Worm (Caenorhabditis elegans): ENCODE measurements around the gene cox-6A.

DNA sequence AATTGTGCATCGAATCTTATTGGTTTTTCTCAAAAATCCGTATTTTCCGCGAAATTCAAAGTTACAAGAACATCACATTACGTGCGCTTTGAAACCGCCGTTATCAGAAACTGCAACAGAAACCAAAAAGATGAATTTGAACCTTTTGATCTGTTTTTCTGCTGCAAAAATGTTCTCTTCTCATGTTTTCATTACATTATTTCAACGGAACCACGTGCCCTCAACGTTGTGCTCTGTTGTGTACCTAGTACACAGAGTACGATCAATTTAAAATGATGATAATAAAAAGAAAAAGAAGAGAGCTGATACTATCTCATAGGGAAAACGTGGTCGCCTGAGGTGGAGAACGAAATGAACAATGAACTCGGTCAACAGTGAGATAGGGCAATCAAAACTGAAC is 3.5 kb upstream of the cox-6A start:
- no peak for TF ChIP-seq him-1 (tag; optimal IDR thresholded peaks at IDR 0.05)
- TF ChIP-seq W03F9.2 (tag; optimal IDR thresholded peaks at IDR 0.05): no peak

Measured in whole organism, L4/young adult.